Worm (Caenorhabditis elegans) whole organism, young adult: ENCODE data around the gene skr-8.

Source experiments
- B0035.1 ChIP-seq: sonication (generic microtip); optimal IDR thresholded peaks from 2 replicates; lab custom pipeline; 2016; ENCODE audit warnings: missing genetic modification characterization, mild to moderate bottlenecking, missing compliant biosample characterization, missing genotype, missing genetic modification reagents
- F33H1.4 ChIP-seq: fragments of 200-800 bp; sonication (Bioruptor generic); IDR thresholded peaks from 2 replicates; pipeline ENCODE4 v1.3.6; 2022; ENCODE audit warnings: missing genetic modification reagents, missing genetic modification characterization, missing compliant biosample characterization
- F49E8.2 ChIP-seq: sonication (generic microtip); optimal IDR thresholded peaks from 3 replicates; lab custom pipeline; 2017; ENCODE audit warnings: missing genetic modification characterization, mild to moderate bottlenecking, missing compliant biosample characterization, antibody characterized with exemption, moderate library complexity; ENCODE audit not compliant: insufficient read depth
- F52B5.7 ChIP-seq: sonication (generic microtip); optimal IDR thresholded peaks from 2 replicates; lab custom pipeline; 2016; ENCODE audit warnings: mild to moderate bottlenecking, missing genetic modification characterization, missing compliant biosample characterization
- Y53G8AR.9 ChIP-seq: fragments of 200-800 bp; sonication (Bioruptor generic); conservative IDR thresholded peaks from 2 replicates; pipeline ENCODE4 v1.3.6; 2022; ENCODE audit warnings: missing genetic modification reagents, missing genetic modification characterization, missing compliant biosample characterization
- Y56A3A.18 ChIP-seq: fragments of 200-800 bp; sonication (Bioruptor generic); IDR thresholded peaks from 2 replicates; pipeline ENCODE4 v1.3.6; 2022; ENCODE audit warnings: missing genetic modification reagents, missing genetic modification characterization, missing compliant biosample characterization
- aptf-3 ChIP-seq: fragments of 200-800 bp; sonication (Bioruptor generic); IDR thresholded peaks from 2 replicates; pipeline ENCODE4 v1.3.6; 2022; ENCODE audit warnings: missing genetic modification characterization, missing compliant biosample characterization
- atf-7 ChIP-seq: sonication (generic microtip); optimal IDR thresholded peaks from 2 replicates; lab custom pipeline; 2017; ENCODE audit warnings: mild to moderate bottlenecking, missing genetic modification characterization, missing compliant biosample characterization
- attf-6 ChIP-seq: fragments of 200-800 bp; sonication (Bioruptor generic); IDR thresholded peaks from 2 replicates; pipeline ENCODE4 v1.3.6; 2022; ENCODE audit warnings: missing genetic modification reagents, missing genetic modification characterization, missing compliant biosample characterization
- cebp-1 ChIP-seq, 2 experiments: fragments of 200-800 bp in 1 of 2; sonication (Bioruptor generic) in 1 of 2; sonication (generic microtip) in 1 of 2; IDR thresholded peaks in 1 of 2; optimal IDR thresholded peaks in 1 of 2; 2 replicates each; pipeline versions ENCODE4 v1.3.6 to Lab custom; 2017 to 2022; ENCODE audit warnings: missing compliant biosample characterization in 2 of 2, missing genetic modification characterization in 2 of 2, mild to moderate bottlenecking in 1 of 2, missing genetic modification reagents in 1 of 2, moderate library complexity in 1 of 2
- die-1 ChIP-seq: sonication (generic microtip); optimal IDR thresholded peaks from 2 replicates; lab custom pipeline; 2016; ENCODE audit warnings: missing genotype, mild to moderate bottlenecking, missing genetic modification characterization, missing compliant biosample characterization
- dpl-1 ChIP-seq: fragments of 150-350 bp; optimal IDR thresholded peaks from 2 replicates; lab custom pipeline; 2014; ENCODE audit warnings: missing biosample characterization, missing genetic modification reagents, missing genetic modification characterization
- egl-18 ChIP-seq: fragments of 200-800 bp; sonication (Bioruptor generic); IDR thresholded peaks from 2 replicates; pipeline ENCODE4 v1.3.6; 2022; ENCODE audit warnings: missing genetic modification reagents, missing genetic modification characterization, missing compliant biosample characterization
- egrh-3 ChIP-seq: fragments of 200-800 bp; sonication (Bioruptor generic); IDR thresholded peaks from 2 replicates; pipeline ENCODE4 v1.3.6; 2022; ENCODE audit warnings: missing genetic modification reagents, missing genetic modification characterization, missing compliant biosample characterization
- ekl-4 ChIP-seq: fragments of 200-800 bp; sonication (Bioruptor generic); IDR thresholded peaks from 2 replicates; pipeline ENCODE4 v1.3.6; 2022; ENCODE audit warnings: missing genetic modification reagents, missing genetic modification characterization, missing compliant biosample characterization
- fkh-3 ChIP-seq: sonication (generic microtip); optimal IDR thresholded peaks from 2 replicates; lab custom pipeline; 2016; ENCODE audit warnings: mild to moderate bottlenecking, missing genetic modification characterization, missing compliant biosample characterization
- hlh-26 ChIP-seq: fragments of 200-800 bp; sonication (Bioruptor generic); conservative IDR thresholded peaks from 2 replicates; pipeline ENCODE4 v1.3.6; 2022; ENCODE audit warnings: missing genetic modification reagents, missing genetic modification characterization, missing compliant biosample characterization
- hrde-1 ChIP-seq: sonication (generic microtip); optimal IDR thresholded peaks from 2 replicates; lab custom pipeline; 2016; ENCODE audit warnings: missing genetic modification characterization, mild to moderate bottlenecking, missing compliant biosample characterization, moderate library complexity, missing genotype, missing genetic modification reagents, borderline replicate concordance
- madf-10 ChIP-seq: sonication (generic microtip); optimal IDR thresholded peaks from 2 replicates; lab custom pipeline; 2016; ENCODE audit warnings: mild to moderate bottlenecking, missing genetic modification characterization, missing compliant biosample characterization
- madf-6 ChIP-seq: fragments of 200-800 bp; sonication (Bioruptor generic); IDR thresholded peaks from 2 replicates; pipeline ENCODE4 v1.3.6; 2022; ENCODE audit warnings: missing genetic modification reagents, missing genetic modification characterization, missing compliant biosample characterization
- madf-8 ChIP-seq: fragments of 200-800 bp; sonication (Bioruptor generic); conservative IDR thresholded peaks from 2 replicates; pipeline ENCODE4 v1.3.6; 2022; ENCODE audit warnings: missing genetic modification reagents, missing genetic modification characterization, missing compliant biosample characterization
- mcd-1 ChIP-seq: fragments of 200-800 bp; sonication (Bioruptor generic); IDR thresholded peaks from 2 replicates; pipeline ENCODE4 v1.3.6; 2022; ENCODE audit warnings: missing genetic modification reagents, missing genetic modification characterization, missing compliant biosample characterization
- nfya-1 ChIP-seq: sonication (generic microtip); optimal IDR thresholded peaks from 2 replicates; lab custom pipeline; 2017; ENCODE audit warnings: antibody characterized with exemption, missing compliant biosample characterization, missing genetic modification characterization, borderline replicate concordance; ENCODE audit not compliant: insufficient read depth
- nfyb-1 ChIP-seq: fragments of 200-800 bp; sonication (Bioruptor generic); IDR thresholded peaks from 2 replicates; pipeline ENCODE4 v1.3.6; 2022; ENCODE audit warnings: missing genetic modification reagents, missing genetic modification characterization, missing compliant biosample characterization
- nhr-179 ChIP-seq: sonication (generic microtip); optimal IDR thresholded peaks from 2 replicates; lab custom pipeline; 2016; ENCODE audit warnings: mild to moderate bottlenecking, missing genetic modification characterization, missing compliant biosample characterization
- nhr-90 ChIP-seq: sonication (generic microtip); optimal IDR thresholded peaks from 2 replicates; lab custom pipeline; 2016; ENCODE audit warnings: missing genotype, mild to moderate bottlenecking, missing genetic modification characterization, missing compliant biosample characterization
- rpc-1 ChIP-seq, 2 experiments: fragments of 150-350 bp in 1 of 2; sonication (generic microtip) in 1 of 2; optimal IDR thresholded peaks; 2 replicates each; lab custom pipeline; 2014 to 2018; ENCODE audit warnings: missing biosample characterization in 1 of 2, missing genetic modification characterization in 1 of 2, missing genetic modification reagents in 1 of 2, missing genotype in 1 of 2
- sea-2 ChIP-seq: fragments of 200-800 bp; sonication (Bioruptor generic); IDR thresholded peaks from 2 replicates; pipeline ENCODE4 v1.3.6; 2022; ENCODE audit warnings: missing genetic modification characterization, missing compliant biosample characterization
- snpc-1.1 ChIP-seq: sonication (generic microtip); optimal IDR thresholded peaks from 2 replicates; lab custom pipeline; 2017; ENCODE audit warnings: missing genetic modification characterization, mild to moderate bottlenecking, missing compliant biosample characterization, antibody characterized with exemption, moderate library complexity, missing genotype, missing genetic modification reagents; ENCODE audit not compliant: insufficient read depth
- snpc-1.3 ChIP-seq: sonication (generic microtip); optimal IDR thresholded peaks from 2 replicates; lab custom pipeline; 2017; ENCODE audit warnings: missing genetic modification characterization, mild to moderate bottlenecking, missing compliant biosample characterization, antibody characterized with exemption, moderate library complexity, missing genotype, missing genetic modification reagents; ENCODE audit not compliant: insufficient read depth
- snpc-4 ChIP-seq, 5 experiments: fragments of 150-350 bp in 1 of 5; sonication (generic microtip) in 4 of 5; optimal IDR thresholded peaks; 2 replicates each; lab custom pipeline; 2014 to 2018; ENCODE audit warnings: missing genetic modification characterization in 5 of 5, missing biosample characterization in 3 of 5, antibody characterized with exemption in 2 of 5, mild to moderate bottlenecking in 2 of 5, missing compliant biosample characterization in 2 of 5, missing genotype in 2 of 5, moderate library complexity in 2 of 5, missing genetic modification reagents in 1 of 5
- unc-130 ChIP-seq: sonication (generic microtip); optimal IDR thresholded peaks from 2 replicates; lab custom pipeline; 2016; ENCODE audit warnings: missing genetic modification reagents, missing genetic modification characterization, missing compliant biosample characterization
- unc-62 ChIP-seq: fragments of 150-350 bp; optimal IDR thresholded peaks from 2 replicates; lab custom pipeline; 2014; ENCODE audit warnings: missing biosample characterization, missing genetic modification reagents, missing genetic modification characterization
- zfh-2 ChIP-seq: fragments of 200-800 bp; sonication (Bioruptor generic); conservative IDR thresholded peaks from 2 replicates; pipeline ENCODE4 v1.3.6; 2022; ENCODE audit warnings: missing genetic modification reagents, missing genetic modification characterization, missing compliant biosample characterization
- ztf-18 ChIP-seq: sonication (generic microtip); optimal IDR thresholded peaks from 2 replicates; lab custom pipeline; 2016; ENCODE audit warnings: missing genotype, mild to moderate bottlenecking, missing genetic modification characterization, missing compliant biosample characterization
- ztf-28 ChIP-seq: fragments of 200-800 bp; sonication (Bioruptor generic); IDR thresholded peaks from 2 replicates; pipeline ENCODE4 v1.3.6; 2022; ENCODE audit warnings: missing genetic modification reagents, missing genetic modification characterization, missing compliant biosample characterization

skr-8 gene

ce11 chrIV:17118585-17118984 lies 47.0 kb downstream of the skr-8 start, which contains the start of gene uaf-2 (continued):
- no peak for TF ChIP-seq rpc-1 (optimal IDR thresholded peaks at IDR 0.05; lab: Kevin White, UChicago)
- no peak for TF ChIP-seq rpc-1 (tag; optimal IDR thresholded peaks at IDR 0.05; lab: Kevin White, UChicago)
- TF ChIP-seq Y53G8AR.9 (GFP tag; lab: Robert Waterston, UW): no peak
- no peak for TF ChIP-seq madf-8 (GFP tag; lab: Robert Waterston, UW)
- TF ChIP-seq snpc-1.1 (tag; lab: Kevin White, UChicago): no peak
- no peak for TF ChIP-seq nfyb-1 (GFP tag; lab: Robert Waterston, UW)
- peak; percentile 4 for TF ChIP-seq snpc-1.3
- no peak for TF ChIP-seq hlh-26 (GFP tag; lab: Robert Waterston, UW)

ce11 chrIV:17116821-17117220 lies 48.8 kb downstream of the skr-8 start:
- TF ChIP-seq ekl-4 (GFP tag; lab: Robert Waterston, UW) (no peak), nhr-90 (tag; lab: Kevin White, UChicago) (no peak), snpc-1.1 (tag; lab: Kevin White, UChicago) (no peak), zfh-2 (GFP tag; lab: Robert Waterston, UW) (peak; percentile 68; the same call in 1 of the 2 replicates), die-1 (tag; lab: Kevin White, UChicago) (no peak), sea-2 (GFP tag; lab: Robert Waterston, UW) (no peak), egrh-3 (GFP tag; lab: Robert Waterston, UW) (peak; percentile 94), aptf-3 (GFP tag; lab: Robert Waterston, UW) (0 out of 2 replicates have a peak, but pooled peaks have one; percentile 20)

- TF ChIP-seq unc-62 (GFP tag; lab: Kevin White, UChicago) (no peak), nfya-1 (tag; lab: Kevin White, UChicago) (no peak), nhr-179 (tag; lab: Kevin White, UChicago) (no peak), hlh-26 (GFP tag; lab: Robert Waterston, UW) (no peak), dpl-1 (no peak), ztf-18 (tag; lab: Kevin White, UChicago) (no peak), Y56A3A.18 (GFP tag; lab: Robert Waterston, UW) (0 out of 2 replicates have a peak, but pooled peaks have one; percentile 16), ztf-28 (GFP tag; lab: Robert Waterston, UW) (no peak), F49E8.2 (tag; lab: Kevin White, UChicago) (peak; percentile 41), ekl-4 (GFP tag; lab: Robert Waterston, UW) (peak; percentile 48; the same call in 1 of the 2 replicates), madf-6 (GFP tag; lab: Robert Waterston, UW) (peak; percentile 25; the same call in 1 of the 2 replicates), rpc-1 (optimal IDR thresholded peaks at IDR 0.05; lab: Kevin White, UChicago) (no peak), rpc-1 (tag; optimal IDR thresholded peaks at IDR 0.05; lab: Kevin White, UChicago) (no peak), attf-6 (GFP tag; lab: Robert Waterston, UW) (peak; percentile 60), atf-7 (tag; lab: Kevin White, UChicago) (no peak), mcd-1 (GFP tag; lab: Robert Waterston, UW) (0 out of 2 replicates have a peak, but pooled peaks have one; percentile 20), hrde-1 (peak; percentile 54), egl-18 (GFP tag; lab: Robert Waterston, UW) (no peak), unc-130 (GFP tag; lab: Kevin White, UChicago) (no peak), fkh-3 (tag; lab: Kevin White, UChicago) (peak; percentile 4), F52B5.7 (tag; lab: Kevin White, UChicago) (no peak), snpc-4 (GFP tag; optimal IDR thresholded peaks at IDR 0.05; lab: Kevin White, UChicago) (no peak), snpc-4 (tag; optimal IDR thresholded peaks at IDR 0.05; lab: Kevin White, UChicago) (peak in 1 of 4 experiments; percentile 71), F33H1.4 (GFP tag; lab: Robert Waterston, UW) (no peak), egrh-3 (GFP tag; lab: Robert Waterston, UW) (no peak), B0035.1 (tag; lab: Kevin White, UChicago) (no peak), madf-10 (tag; lab: Kevin White, UChicago) (no peak), cebp-1 (GFP tag; IDR thresholded peaks at IDR 0.05; lab: Robert Waterston, UW) (no peak), cebp-1 (tag; optimal IDR thresholded peaks at IDR 0.05; lab: Kevin White, UChicago) (peak; percentile 16)
Measured at ce11 chrIV:17116345-17116744, 49.3 kb downstream of the skr-8 start, which contains the start of gene cyn-13. Gene cyn-13, minus strand, starts transcription at chrIV:17116657.
